Worm (Caenorhabditis elegans) whole organism, midembryonic: Measurements from ENCODE around the gene chtb-2.

Experiments
- T22C8.4 ChIP-seq: fragments of 200-800 bp; sonication (Bioruptor generic); IDR thresholded peaks from 2 replicates; pipeline ENCODE4 v1.3.6; 2022; ENCODE audit warnings: missing genetic modification characterization, missing compliant biosample characterization
- cog-1 ChIP-seq: sonication (generic microtip); optimal IDR thresholded peaks from 2 replicates; lab custom pipeline; 2016; ENCODE audit warnings: missing genetic modification characterization, missing compliant biosample characterization
- flt-1 ChIP-seq: fragments of 200-800 bp; sonication (Bioruptor generic); IDR thresholded peaks from 2 replicates; pipeline ENCODE4 v1.3.6; 2022; ENCODE audit warnings: missing genetic modification characterization, missing compliant biosample characterization
- klf-2 ChIP-seq: fragments of 200-800 bp; sonication (Bioruptor generic); conservative IDR thresholded peaks from 2 replicates; pipeline ENCODE4 v1.3.6; 2022; ENCODE audit warnings: missing genetic modification reagents, missing genetic modification characterization, missing compliant biosample characterization
- med-1 ChIP-seq: sonication (generic microtip); optimal IDR thresholded peaks from 2 replicates; lab custom pipeline; 2017; ENCODE audit warnings: missing genetic modification characterization, mild to moderate bottlenecking, missing compliant biosample characterization, antibody characterized with exemption, missing genetic modification reagents; ENCODE audit not compliant: insufficient read depth
- ref-1 ChIP-seq: fragments of 200-800 bp; sonication (Bioruptor generic); conservative IDR thresholded peaks from 2 replicates; pipeline ENCODE4 v1.3.6; 2022; ENCODE audit warnings: missing genetic modification reagents, missing genetic modification characterization, missing compliant biosample characterization
- tab-1 ChIP-seq: fragments of 200-800 bp; sonication (Bioruptor generic); IDR thresholded peaks from 2 replicates; pipeline ENCODE4 v1.3.6; 2022; ENCODE audit warnings: missing genetic modification characterization, missing compliant biosample characterization
- ztf-23 ChIP-seq: fragments of 200-800 bp; sonication (Bioruptor generic); IDR thresholded peaks from 2 replicates; pipeline ENCODE4 v1.3.6; 2022; ENCODE audit warnings: missing genetic modification reagents, missing genetic modification characterization, missing compliant biosample characterization
- ztf-29 ChIP-seq: fragments of 200-800 bp; sonication (Bioruptor generic); IDR thresholded peaks from 2 replicates; pipeline ENCODE4 v1.3.6; 2022; ENCODE audit warnings: missing genetic modification reagents, missing genetic modification characterization, missing compliant biosample characterization

chtb-2 gene

DNA sequence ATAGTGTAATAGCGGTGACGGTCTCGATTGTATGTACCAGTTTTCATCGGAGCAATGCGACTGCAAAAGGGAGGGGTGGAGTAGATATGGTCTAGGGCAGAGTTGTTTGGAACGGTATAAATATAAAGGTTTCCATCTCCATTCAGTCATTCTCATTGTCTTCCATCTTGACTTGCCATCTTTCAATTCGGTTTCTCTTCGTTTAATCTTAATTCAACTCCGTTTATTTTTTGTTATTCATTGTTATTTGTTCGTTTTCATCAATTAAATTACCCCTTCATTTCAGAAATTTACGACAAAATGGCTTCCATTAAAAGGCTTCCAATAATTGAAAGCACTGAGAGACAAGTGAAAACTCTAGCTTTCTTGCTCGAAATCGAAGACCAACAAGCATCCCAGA lies 48.1 kb downstream of the chtb-2 start, which contains the start of gene C09E7.11:
Gene C09E7.11, plus strand, starts transcription at position 301 of the 400 bp plus-strand sequence.
- TF ChIP-seq klf-2 (GFP tag; lab: Robert Waterston, UW) (no peak), T22C8.4 (GFP tag; lab: Robert Waterston, UW) (no peak), tab-1 (GFP tag; lab: Robert Waterston, UW) (no peak), ztf-23 (no peak), cog-1 (tag; lab: Kevin White, UChicago) (no peak), ref-1 (GFP tag; lab: Robert Waterston, UW) (no peak), ztf-29 (no peak), flt-1 (GFP tag; lab: Robert Waterston, UW) (no peak), med-1 (GFP tag; lab: Kevin White, UChicago) (no peak)

ce11 chrIII:6532647-6533046 lies 49.6 kb downstream of the chtb-2 start, which contains the start of gene srxa-5:
srxa-5 (plus strand) TSS chrIII:6532947.
- no peak for TF ChIP-seq klf-2 (GFP tag; lab: Robert Waterston, UW)
- no peak for TF ChIP-seq T22C8.4 (GFP tag; lab: Robert Waterston, UW)
- no peak for TF ChIP-seq ref-1 (GFP tag; lab: Robert Waterston, UW)

- TF ChIP-seq ztf-23 (no peak), cog-1 (tag; lab: Kevin White, UChicago) (peak; percentile 69), T22C8.4 (GFP tag; lab: Robert Waterston, UW) (0 out of 2 replicates have a peak, but pooled peaks have one; percentile 43), klf-2 (GFP tag; lab: Robert Waterston, UW) (no peak), tab-1 (GFP tag; lab: Robert Waterston, UW) (no peak), med-1 (GFP tag; lab: Kevin White, UChicago) (no peak), ref-1 (GFP tag; lab: Robert Waterston, UW) (no peak), flt-1 (GFP tag; lab: Robert Waterston, UW) (peak; percentile 64; the same call in 1 of the 2 replicates), ztf-29 (no peak)
Measured at ce11 chrIII:6536945-6537568, 54.0 kb downstream of the chtb-2 start, which contains the start of gene C09E7.4. C09E7.4 (minus strand) TSS chrIII:6536995.
